Fruit fly (Drosophila melanogaster) whole organism, embryonic: ENCODE data around the gene CG32845.

Experiments used
- Atf-2 ChIP-seq: fragments of 200-800 bp; sonication (Bioruptor generic); optimal IDR thresholded peaks from 2 replicates; lab custom pipeline; 2016; ENCODE audit warnings: missing biosample characterization, missing genetic modification characterization
- Atf6 ChIP-seq: fragments of 200-800 bp; sonication (Bioruptor generic); IDR thresholded peaks from 2 replicates; pipeline ENCODE4 v1.3.6; 2022; ENCODE audit warnings: missing biosample characterization, missing genetic modification characterization
- B-H1 ChIP-seq: fragments of 200-800 bp; sonication (Bioruptor generic); IDR thresholded peaks from 3 replicates; pipeline ENCODE4 v1.3.6; 2022; ENCODE audit warnings: missing biosample characterization, missing genetic modification characterization
- CG12155 ChIP-seq: fragments of 200-800 bp; sonication (Bioruptor generic); optimal IDR thresholded peaks from 3 replicates; lab custom pipeline; 2016; ENCODE audit warnings: missing biosample characterization, missing genetic modification characterization
- CG1233 ChIP-seq: fragments of 200-800 bp; sonication (Bioruptor generic); optimal IDR thresholded peaks from 4 replicates; lab custom pipeline; 2018; ENCODE audit warnings: missing biosample characterization, mild to moderate bottlenecking, missing genetic modification characterization
- CG12659 ChIP-seq: fragments of 200-800 bp; sonication (Bioruptor generic); optimal IDR thresholded peaks from 3 replicates; lab custom pipeline; 2017; ENCODE audit warnings: mild to moderate bottlenecking, missing biosample characterization, missing genetic modification reagents, missing genetic modification characterization
- CG13624 ChIP-seq: fragments of 200-800 bp; sonication (Bioruptor generic); optimal IDR thresholded peaks from 2 replicates; lab custom pipeline; 2016; ENCODE audit warnings: missing biosample characterization, missing genetic modification characterization
- CG14441 ChIP-seq: fragments of 200-800 bp; sonication (Bioruptor generic); IDR thresholded peaks from 2 replicates; pipeline ENCODE4 v1.3.6; 2022; ENCODE audit warnings: missing biosample characterization, missing genetic modification characterization
- CG14965 ChIP-seq: fragments of 200-800 bp; sonication (Bioruptor generic); optimal IDR thresholded peaks from 2 replicates; lab custom pipeline; 2016; ENCODE audit warnings: missing biosample characterization, missing genetic modification characterization, borderline replicate concordance
- CG1529 ChIP-seq: fragments of 200-800 bp; sonication (Bioruptor generic); optimal IDR thresholded peaks from 3 replicates; lab custom pipeline; 2018; ENCODE audit warnings: missing biosample characterization, missing genetic modification characterization
- CG16779 ChIP-seq: fragments of 200-800 bp; sonication (Bioruptor generic); IDR thresholded peaks from 2 replicates; pipeline ENCODE4 v1.3.6; 2022; ENCODE audit warnings: missing biosample characterization, missing genetic modification characterization
- CG17186 ChIP-seq: fragments of 200-800 bp; sonication (Bioruptor generic); optimal IDR thresholded peaks from 3 replicates; lab custom pipeline; 2017; ENCODE audit warnings: missing biosample characterization, missing genetic modification reagents, missing genetic modification characterization
- CG17829 ChIP-seq: fragments of 200-800 bp; optimal IDR thresholded peaks from 2 replicates; lab custom pipeline; 2019; ENCODE audit warnings: missing biosample characterization, mild to moderate bottlenecking, missing genetic modification characterization, moderate library complexity
- CG2116 ChIP-seq: fragments of 200-800 bp; sonication (Bioruptor generic); optimal IDR thresholded peaks from 3 replicates; lab custom pipeline; 2018; ENCODE audit warnings: missing biosample characterization, mild to moderate bottlenecking, missing genetic modification characterization
- CG3065 ChIP-seq: fragments of 200-800 bp; sonication (Bioruptor generic); optimal IDR thresholded peaks from 2 replicates; lab custom pipeline; 2016; ENCODE audit warnings: missing biosample characterization, missing genetic modification characterization
- CG3163 ChIP-seq: fragments of 200-800 bp; sonication (Bioruptor generic); optimal IDR thresholded peaks from 3 replicates; lab custom pipeline; 2016; ENCODE audit warnings: missing biosample characterization, missing genetic modification characterization
- CG3838 ChIP-seq: fragments of 200-800 bp; sonication (Bioruptor generic); optimal IDR thresholded peaks from 3 replicates; lab custom pipeline; 2016; ENCODE audit warnings: missing biosample characterization, missing genetic modification characterization
- CG3847 ChIP-seq: fragments of 200-800 bp; sonication (Bioruptor generic); IDR thresholded peaks from 2 replicates; pipeline ENCODE4 v1.3.6; 2022; ENCODE audit warnings: missing biosample characterization, missing genetic modification characterization
- CG5245 ChIP-seq: fragments of 200-800 bp; sonication (Bioruptor generic); optimal IDR thresholded peaks from 3 replicates; lab custom pipeline; 2016; ENCODE audit warnings: missing biosample characterization, missing genetic modification characterization
- CG6683 ChIP-seq: fragments of 200-800 bp; sonication (Bioruptor generic); optimal IDR thresholded peaks from 2 replicates; lab custom pipeline; 2017; ENCODE audit warnings: missing biosample characterization, mild to moderate bottlenecking, missing genetic modification characterization, missing genetic modification reagents
- CG7839 ChIP-seq: fragments of 200-800 bp; sonication (Bioruptor generic); optimal IDR thresholded peaks from 3 replicates; lab custom pipeline; 2018; ENCODE audit warnings: missing biosample characterization, mild to moderate bottlenecking, missing genetic modification characterization, moderate library complexity
- H15 ChIP-seq: fragments of 200-800 bp; sonication (Bioruptor generic); IDR thresholded peaks from 3 replicates; pipeline ENCODE4 v1.3.6; 2022; ENCODE audit warnings: missing biosample characterization, missing genetic modification characterization
- Hand ChIP-seq: fragments of 200-800 bp; sonication (Bioruptor generic); optimal IDR thresholded peaks from 2 replicates; lab custom pipeline; 2017; ENCODE audit warnings: mild to moderate bottlenecking, missing biosample characterization, missing genetic modification reagents, missing genetic modification characterization
- Hmr ChIP-seq: fragments of 200-800 bp; sonication (Bioruptor generic); optimal IDR thresholded peaks from 3 replicates; lab custom pipeline; 2017; ENCODE audit warnings: mild to moderate bottlenecking, missing biosample characterization, missing genetic modification reagents, missing genetic modification characterization
- Kr ChIP-seq: fragments of 200-800 bp; sonication (Bioruptor generic); optimal IDR thresholded peaks from 2 replicates; lab custom pipeline; 2017; ENCODE audit warnings: missing biosample characterization, mild to moderate bottlenecking, missing genetic modification characterization
- MESR4 ChIP-seq: fragments of 200-800 bp; sonication (Bioruptor generic); optimal IDR thresholded peaks from 2 replicates; lab custom pipeline; 2018; ENCODE audit warnings: missing biosample characterization, mild to moderate bottlenecking, missing genetic modification characterization, moderate library complexity
- Oaz ChIP-seq: fragments of 200-800 bp; sonication (Bioruptor generic); IDR thresholded peaks from 2 replicates; pipeline ENCODE4 v1.3.6; 2022; ENCODE audit warnings: missing biosample characterization, missing genetic modification characterization
- Opbp ChIP-seq: fragments of 200-800 bp; sonication (Bioruptor generic); IDR thresholded peaks from 3 replicates; pipeline ENCODE4 v1.3.6; 2022; ENCODE audit warnings: missing biosample characterization, missing genetic modification characterization; ENCODE audit not compliant: partially characterized antibody
- Spps ChIP-seq: fragments of 200-800 bp; sonication (Bioruptor generic); optimal IDR thresholded peaks from 2 replicates; lab custom pipeline; 2018; ENCODE audit warnings: missing biosample characterization, mild to moderate bottlenecking, missing genetic modification characterization
- YL-1 ChIP-seq: fragments of 200-800 bp; sonication (Bioruptor generic); optimal IDR thresholded peaks from 3 replicates; lab custom pipeline; 2017; ENCODE audit warnings: missing biosample characterization, mild to moderate bottlenecking, missing genetic modification characterization
- ac ChIP-seq: fragments of 200-800 bp; sonication (Bioruptor generic); optimal IDR thresholded peaks from 3 replicates; lab custom pipeline; 2017; ENCODE audit warnings: missing biosample characterization, mild to moderate bottlenecking, missing genetic modification characterization
- bcd ChIP-seq: fragments of 200-800 bp; sonication (Bioruptor generic); optimal IDR thresholded peaks from 2 replicates; lab custom pipeline; 2017; ENCODE audit warnings: missing biosample characterization, mild to moderate bottlenecking, missing genetic modification characterization
- bowl ChIP-seq: fragments of 200-800 bp; sonication (Bioruptor generic); IDR thresholded peaks from 2 replicates; pipeline ENCODE4 v1.3.6; 2022; ENCODE audit warnings: missing biosample characterization, missing genetic modification characterization
- cg ChIP-seq: fragments of 200-800 bp; sonication (Bioruptor generic); optimal IDR thresholded peaks from 3 replicates; lab custom pipeline; 2019; ENCODE audit warnings: missing biosample characterization, mild to moderate bottlenecking, missing genetic modification characterization, moderate library complexity
- cwo ChIP-seq: fragments of 200-800 bp; sonication (Bioruptor generic); optimal IDR thresholded peaks from 3 replicates; lab custom pipeline; 2017; ENCODE audit warnings: missing biosample characterization, missing genetic modification characterization, mild to moderate bottlenecking, moderate library complexity, missing genetic modification reagents
- dati ChIP-seq: fragments of 200-800 bp; sonication (Bioruptor generic); IDR thresholded peaks from 2 replicates; pipeline ENCODE4 v1.3.6; 2022; ENCODE audit warnings: missing biosample characterization, missing genetic modification characterization
- disco-r ChIP-seq: fragments of 200-800 bp; sonication (Bioruptor generic); optimal IDR thresholded peaks from 2 replicates; lab custom pipeline; 2016; ENCODE audit warnings: missing biosample characterization, missing genetic modification characterization
- ems ChIP-seq: fragments of 200-800 bp; sonication (Bioruptor generic); optimal IDR thresholded peaks from 3 replicates; lab custom pipeline; 2016; ENCODE audit warnings: missing biosample characterization, missing genetic modification characterization
- fu2 ChIP-seq: fragments of 200-800 bp; sonication (Bioruptor generic); optimal IDR thresholded peaks from 2 replicates; lab custom pipeline; 2016; ENCODE audit warnings: missing biosample characterization, missing genetic modification characterization
- gcm ChIP-seq: fragments of 200-800 bp; sonication (Bioruptor generic); optimal IDR thresholded peaks from 2 replicates; lab custom pipeline; 2019; ENCODE audit warnings: missing biosample characterization, mild to moderate bottlenecking, missing genetic modification characterization, moderate library complexity
- inv ChIP-seq: fragments of 200-800 bp; sonication (Bioruptor generic); IDR thresholded peaks from 2 replicates; pipeline ENCODE4 v1.3.6; 2022; ENCODE audit warnings: missing biosample characterization, missing genetic modification characterization; ENCODE audit not compliant: partially characterized antibody
- nom ChIP-seq: fragments of 200-800 bp; sonication (Bioruptor generic); optimal IDR thresholded peaks from 2 replicates; lab custom pipeline; 2017; ENCODE audit warnings: missing biosample characterization, missing genetic modification characterization, mild to moderate bottlenecking, moderate library complexity, missing genetic modification reagents
- tin ChIP-seq: fragments of 200-800 bp; sonication (Bioruptor generic); optimal IDR thresholded peaks from 3 replicates; lab custom pipeline; 2016; ENCODE audit warnings: missing biosample characterization, missing genetic modification characterization
- tll ChIP-seq, 2 experiments: fragments of 200-800 bp in 1 of 2; fragments of >200 bp in 1 of 2; sonication (Bioruptor generic) in 1 of 2; optimal IDR thresholded peaks; 2 replicates each; lab custom pipeline; 2017 to 2019; ENCODE audit warnings: missing biosample characterization in 2 of 2, missing genetic modification characterization in 2 of 2, mild to moderate bottlenecking in 1 of 2, moderate library complexity in 1 of 2
- tna ChIP-seq: fragments of 200-800 bp; sonication (Bioruptor generic); IDR thresholded peaks from 2 replicates; pipeline ENCODE4 v1.3.6; 2022; ENCODE audit warnings: missing biosample characterization, missing genetic modification characterization; ENCODE audit not compliant: partially characterized antibody
- unc-4 ChIP-seq: fragments of 200-800 bp; sonication (Bioruptor generic); IDR thresholded peaks from 2 replicates; pipeline ENCODE4 v1.3.6; 2022; ENCODE audit warnings: missing biosample characterization, missing genetic modification characterization; ENCODE audit not compliant: partially characterized antibody
- vfl ChIP-seq: fragments of 200-800 bp; sonication (Bioruptor generic); optimal IDR thresholded peaks from 2 replicates; lab custom pipeline; 2016; ENCODE audit warnings: missing biosample characterization, missing genetic modification characterization
- vnd ChIP-seq: fragments of 200-800 bp; sonication (Bioruptor generic); IDR thresholded peaks from 3 replicates; pipeline ENCODE4 v1.3.6; 2022; ENCODE audit warnings: missing biosample characterization, missing genetic modification characterization; ENCODE audit not compliant: partially characterized antibody
- yki ChIP-seq: fragments of >200 bp; optimal IDR thresholded peaks from 3 replicates; lab custom pipeline; 2018

The CG32845 gene

dm6 chr3L:263500-264377 lies 9.5 kb downstream of the CG32845 start:
- TF ChIP-seq nom (no peak), gcm (no peak), Oaz (GFP tag; lab: Robert Waterston, UW) (no peak), CG3838 (no peak), ac (GFP tag; lab: Kevin White, UChicago) (no peak), vnd (GFP tag; lab: Robert Waterston, UW) (no peak), vfl (GFP tag; lab: Kevin White, UChicago) (no peak), CG12155 (GFP tag; lab: Kevin White, UChicago) (no peak), CG7839 (no peak), CG14441 (no peak), tin (no peak), CG1233 (no peak), bcd (no peak), Atf6 (GFP tag; lab: Robert Waterston, UW) (no peak), ems (GFP tag; lab: Kevin White, UChicago) (no peak), CG16779 (GFP tag; lab: Robert Waterston, UW) (no peak), YL-1 (GFP tag; lab: Kevin White, UChicago) (peak; percentile 39), MESR4 (GFP tag; lab: Kevin White, UChicago) (peak; percentile 70), yki (no peak), tll (GFP tag; optimal IDR thresholded peaks at IDR 0.05; lab: Kevin White, UChicago) (no peak), cg (no peak), disco-r (no peak), Spps (tag; lab: Kevin White, UChicago) (no peak), CG6683 (GFP tag; lab: Kevin White, UChicago) (no peak), unc-4 (GFP tag; lab: Robert Waterston, UW) (no peak), CG3163 (GFP tag; lab: Kevin White, UChicago) (no peak), B-H1 (GFP tag; lab: Robert Waterston, UW) (no peak), dati (no peak), CG1529 (GFP tag; lab: Kevin White, UChicago) (no peak), CG14965 (GFP tag; lab: Kevin White, UChicago) (no peak), CG17829 (tag; lab: Kevin White, UChicago) (no peak), CG5245 (GFP tag; lab: Kevin White, UChicago) (no peak), CG13624 (GFP tag; lab: Kevin White, UChicago) (no peak), CG3065 (GFP tag; lab: Kevin White, UChicago) (no peak), tna (GFP tag; lab: Robert Waterston, UW) (no peak), fu2 (GFP tag; lab: Kevin White, UChicago) (no peak), Hmr (GFP tag; lab: Kevin White, UChicago) (no peak), Kr (GFP tag; lab: Kevin White, UChicago) (no peak), Hand (GFP tag; lab: Kevin White, UChicago) (peak; percentile 52), CG17186 (GFP tag; lab: Kevin White, UChicago) (no peak), H15 (GFP tag; lab: Robert Waterston, UW) (no peak), inv (GFP tag; lab: Robert Waterston, UW) (no peak), Atf-2 (GFP tag; lab: Kevin White, UChicago) (no peak), CG3847 (GFP tag; lab: Robert Waterston, UW) (no peak), CG2116 (peak; percentile 37), Opbp (peak; percentile 19; the same call in 1 of the 3 replicates), bowl (GFP tag; lab: Robert Waterston, UW) (no peak), cwo (GFP tag; lab: Kevin White, UChicago) (no peak), CG12659 (no peak)
